Worm (Caenorhabditis elegans) whole organism, young adult: ENCODE data around the gene hmgr-1.

Experiments
- B0035.1 ChIP-seq: sonication (generic microtip); optimal IDR thresholded peaks from 2 replicates; lab custom pipeline; 2016; ENCODE audit warnings: missing genetic modification characterization, mild to moderate bottlenecking, missing compliant biosample characterization, missing genotype, missing genetic modification reagents
- B0336.3 ChIP-seq: fragments of 200-800 bp; sonication (Bioruptor generic); IDR thresholded peaks from 2 replicates; pipeline ENCODE4 v1.3.6; 2022; ENCODE audit warnings: missing genetic modification characterization, missing compliant biosample characterization
- F52B5.7 ChIP-seq: sonication (generic microtip); optimal IDR thresholded peaks from 2 replicates; lab custom pipeline; 2016; ENCODE audit warnings: mild to moderate bottlenecking, missing genetic modification characterization, missing compliant biosample characterization
- F57A8.1 ChIP-seq: fragments of 200-800 bp; sonication (Bioruptor generic); optimal IDR thresholded peaks from 2 replicates; lab custom pipeline; 2018; ENCODE audit warnings: mild to moderate bottlenecking, missing genetic modification characterization, moderate library complexity, missing compliant biosample characterization
- K12H6.12 ChIP-seq: fragments of 200-800 bp; sonication (Bioruptor generic); optimal IDR thresholded peaks from 2 replicates; lab custom pipeline; 2018; ENCODE audit warnings: mild to moderate bottlenecking, missing genetic modification characterization, missing compliant biosample characterization
- T26A5.8 ChIP-seq: sonication (generic microtip); optimal IDR thresholded peaks from 2 replicates; lab custom pipeline; 2016; ENCODE audit warnings: missing genetic modification characterization, missing compliant biosample characterization
- Y53F4B.3 ChIP-seq: fragments of 200-800 bp; sonication (Bioruptor generic); IDR thresholded peaks from 2 replicates; pipeline ENCODE4 v1.3.6; 2022; ENCODE audit warnings: missing genetic modification reagents, missing genetic modification characterization, missing compliant biosample characterization
- Y53G8AR.9 ChIP-seq: fragments of 200-800 bp; sonication (Bioruptor generic); conservative IDR thresholded peaks from 2 replicates; pipeline ENCODE4 v1.3.6; 2022; ENCODE audit warnings: missing genetic modification reagents, missing genetic modification characterization, missing compliant biosample characterization
- ama-1 ChIP-seq, 3 experiments: fragments of 150-350 bp in 1 of 3; sonication (generic microtip) in 2 of 3; optimal IDR thresholded peaks; 2 replicates each; lab custom pipeline; 2014 to 2018; ENCODE audit warnings: missing biosample characterization in 2 of 3, missing genetic modification characterization in 2 of 3, missing genetic modification reagents in 2 of 3
- aptf-2 ChIP-seq: fragments of 200-800 bp; sonication (Bioruptor generic); conservative IDR thresholded peaks from 2 replicates; pipeline ENCODE4 v1.3.6; 2022; ENCODE audit warnings: missing genetic modification reagents, missing genetic modification characterization, missing compliant biosample characterization
- athp-1 ChIP-seq: sonication (generic microtip); optimal IDR thresholded peaks from 2 replicates; lab custom pipeline; 2017; ENCODE audit warnings: mild to moderate bottlenecking, missing genetic modification characterization, missing compliant biosample characterization
- cebp-1 ChIP-seq, 2 experiments: fragments of 200-800 bp in 1 of 2; sonication (Bioruptor generic) in 1 of 2; sonication (generic microtip) in 1 of 2; IDR thresholded peaks in 1 of 2; optimal IDR thresholded peaks in 1 of 2; 2 replicates each; pipeline versions ENCODE4 v1.3.6 to Lab custom; 2017 to 2022; ENCODE audit warnings: missing compliant biosample characterization in 2 of 2, missing genetic modification characterization in 2 of 2, mild to moderate bottlenecking in 1 of 2, missing genetic modification reagents in 1 of 2, moderate library complexity in 1 of 2
- ceh-27 ChIP-seq: fragments of 200-800 bp; sonication (Bioruptor generic); optimal IDR thresholded peaks from 2 replicates; lab custom pipeline; 2018; ENCODE audit warnings: mild to moderate bottlenecking, missing genetic modification characterization, moderate library complexity, missing compliant biosample characterization
- ceh-40 ChIP-seq: fragments of 200-800 bp; sonication (Bioruptor generic); IDR thresholded peaks from 2 replicates; pipeline ENCODE4 v1.3.6; 2022; ENCODE audit warnings: missing genetic modification characterization, missing compliant biosample characterization
- ceh-79 ChIP-seq: sonication (generic microtip); optimal IDR thresholded peaks from 2 replicates; lab custom pipeline; 2017; ENCODE audit warnings: mild to moderate bottlenecking, missing genetic modification characterization, missing compliant biosample characterization
- chd-7 ChIP-seq: sonication (generic microtip); optimal IDR thresholded peaks from 2 replicates; lab custom pipeline; 2016; ENCODE audit warnings: mild to moderate bottlenecking, missing genetic modification characterization, moderate library complexity, missing compliant biosample characterization
- egl-44 ChIP-seq: fragments of 200-800 bp; sonication (Bioruptor generic); IDR thresholded peaks from 2 replicates; pipeline ENCODE4 v1.3.6; 2022; ENCODE audit warnings: missing genetic modification reagents, missing genetic modification characterization, missing compliant biosample characterization
- him-1 ChIP-seq: sonication (generic microtip); optimal IDR thresholded peaks from 2 replicates; lab custom pipeline; 2016; ENCODE audit warnings: missing genotype, missing genetic modification reagents, missing genetic modification characterization, missing compliant biosample characterization
- hlh-12 ChIP-seq: sonication (generic microtip); optimal IDR thresholded peaks from 2 replicates; lab custom pipeline; 2016; ENCODE audit warnings: missing genetic modification characterization, missing compliant biosample characterization
- hmg-1.2 ChIP-seq: fragments of 200-800 bp; sonication (Bioruptor generic); IDR thresholded peaks from 2 replicates; pipeline ENCODE4 v1.3.6; 2022; ENCODE audit warnings: missing genetic modification reagents, missing genetic modification characterization, missing compliant biosample characterization
- let-526 ChIP-seq: fragments of 200-800 bp; sonication (Bioruptor generic); IDR thresholded peaks from 2 replicates; pipeline ENCODE4 v1.3.6; 2022; ENCODE audit warnings: missing genetic modification reagents, missing genetic modification characterization, missing compliant biosample characterization
- lin-26 ChIP-seq: fragments of 200-800 bp; sonication (Bioruptor generic); IDR thresholded peaks from 2 replicates; pipeline ENCODE4 v1.3.6; 2022; ENCODE audit warnings: missing genetic modification reagents, missing genetic modification characterization, missing compliant biosample characterization
- lin-35 ChIP-seq, 3 experiments: fragments of 150-350 bp in 2 of 3; sonication (generic microtip) in 1 of 3; optimal IDR thresholded peaks; 2 replicates each; lab custom pipeline; 2014 to 2018; ENCODE audit warnings: missing biosample characterization in 3 of 3, missing genetic modification characterization in 3 of 3, missing genetic modification reagents in 3 of 3
- madf-6 ChIP-seq: fragments of 200-800 bp; sonication (Bioruptor generic); IDR thresholded peaks from 2 replicates; pipeline ENCODE4 v1.3.6; 2022; ENCODE audit warnings: missing genetic modification reagents, missing genetic modification characterization, missing compliant biosample characterization
- mes-4 ChIP-seq: sonication (generic microtip); optimal IDR thresholded peaks from 2 replicates; lab custom pipeline; 2016; ENCODE audit warnings: missing genotype, missing genetic modification characterization, missing compliant biosample characterization
- mxl-1 ChIP-seq: sonication (generic microtip); optimal IDR thresholded peaks from 2 replicates; lab custom pipeline; 2016; ENCODE audit warnings: missing genetic modification characterization, missing compliant biosample characterization
- nhr-179 ChIP-seq: sonication (generic microtip); optimal IDR thresholded peaks from 2 replicates; lab custom pipeline; 2016; ENCODE audit warnings: mild to moderate bottlenecking, missing genetic modification characterization, missing compliant biosample characterization
- nhr-27 ChIP-seq: fragments of 200-800 bp; sonication (Bioruptor generic); optimal IDR thresholded peaks from 2 replicates; lab custom pipeline; 2018; ENCODE audit warnings: mild to moderate bottlenecking, missing genetic modification characterization, moderate library complexity, missing compliant biosample characterization
- nhr-80 ChIP-seq: sonication (generic microtip); optimal IDR thresholded peaks from 2 replicates; lab custom pipeline; 2016; ENCODE audit warnings: missing genetic modification characterization, missing compliant biosample characterization
- pbrm-1 ChIP-seq: fragments of 200-800 bp; sonication (Bioruptor generic); IDR thresholded peaks from 2 replicates; pipeline ENCODE4 v1.3.6; 2022; ENCODE audit warnings: missing genetic modification reagents, missing genetic modification characterization, missing compliant biosample characterization
- rpc-1 ChIP-seq, 2 experiments: fragments of 150-350 bp in 1 of 2; sonication (generic microtip) in 1 of 2; optimal IDR thresholded peaks; 2 replicates each; lab custom pipeline; 2014 to 2018; ENCODE audit warnings: missing biosample characterization in 1 of 2, missing genetic modification characterization in 1 of 2, missing genetic modification reagents in 1 of 2, missing genotype in 1 of 2
- snpc-1.3 ChIP-seq: sonication (generic microtip); optimal IDR thresholded peaks from 2 replicates; lab custom pipeline; 2017; ENCODE audit warnings: missing genetic modification characterization, mild to moderate bottlenecking, missing compliant biosample characterization, antibody characterized with exemption, moderate library complexity, missing genotype, missing genetic modification reagents; ENCODE audit not compliant: insufficient read depth
- snpc-3.4 ChIP-seq: sonication (generic microtip); optimal IDR thresholded peaks from 2 replicates; lab custom pipeline; 2017; ENCODE audit warnings: missing genetic modification characterization, mild to moderate bottlenecking, missing compliant biosample characterization, antibody characterized with exemption, moderate library complexity, missing genotype, missing genetic modification reagents
- tbp1 ChIP-seq: fragments of 200-800 bp; sonication (Bioruptor generic); optimal IDR thresholded peaks from 2 replicates; lab custom pipeline; 2018; ENCODE audit warnings: mild to moderate bottlenecking, missing genetic modification characterization, missing compliant biosample characterization
- ztf-22 ChIP-seq: fragments of 200-800 bp; sonication (Bioruptor generic); optimal IDR thresholded peaks from 2 replicates; lab custom pipeline; 2018; ENCODE audit warnings: mild to moderate bottlenecking, missing genetic modification characterization, moderate library complexity, missing compliant biosample characterization
- ztf-25 ChIP-seq: fragments of 200-800 bp; sonication (Bioruptor generic); IDR thresholded peaks from 2 replicates; pipeline ENCODE4 v1.3.6; 2022; ENCODE audit warnings: missing genetic modification reagents, missing genetic modification characterization, missing compliant biosample characterization
- ztf-26 ChIP-seq: sonication (generic microtip); optimal IDR thresholded peaks from 2 replicates; lab custom pipeline; 2017; ENCODE audit warnings: missing genetic modification characterization, missing compliant biosample characterization
- ztf-3 ChIP-seq: fragments of 200-800 bp; sonication (Bioruptor generic); optimal IDR thresholded peaks from 2 replicates; lab custom pipeline; 2018; ENCODE audit warnings: mild to moderate bottlenecking, missing genetic modification characterization, missing compliant biosample characterization
- ztf-6 ChIP-seq: fragments of 200-800 bp; sonication (Bioruptor generic); IDR thresholded peaks from 2 replicates; pipeline ENCODE4 v1.3.6; 2022; ENCODE audit warnings: missing genetic modification reagents, missing genetic modification characterization, missing compliant biosample characterization

hmgr-1 gene

ce11 chrIII:7369394-7370024 lies 10.2 kb downstream of the hmgr-1 start (continued):
- TF ChIP-seq ama-1 (optimal IDR thresholded peaks at IDR 0.05; lab: Kevin White, UChicago) (peak; percentile 41), ama-1 (GFP tag; optimal IDR thresholded peaks at IDR 0.05; lab: Kevin White, UChicago) (no peak), egl-44 (GFP tag; lab: Robert Waterston, UW) (no peak), ceh-40 (0 out of 2 replicates have a peak, but pooled peaks have one; percentile 9), ceh-27 (GFP tag; lab: Kevin White, UChicago) (no peak), snpc-3.4 (tag; lab: Kevin White, UChicago) (no peak), F52B5.7 (no peak), lin-26 (GFP tag; lab: Robert Waterston, UW) (peak; percentile 14; the same call in 1 of the 2 replicates)

- no peak for TF ChIP-seq ztf-22 (GFP tag; lab: Kevin White, UChicago)
- no peak for TF ChIP-seq madf-6 (GFP tag; lab: Robert Waterston, UW)
- TF ChIP-seq tbp1, result peak; percentile 25
Observed at ce11 chrIII:7370569-7370968, 11.3 kb downstream of the hmgr-1 start.

- TF ChIP-seq ztf-22 (GFP tag; lab: Kevin White, UChicago) (no peak), ztf-25 (no peak), ztf-26 (tag; lab: Kevin White, UChicago) (no peak), F57A8.1 (GFP tag; lab: Kevin White, UChicago) (no peak), let-526 (GFP tag; lab: Robert Waterston, UW) (no peak), snpc-1.3 (tag; lab: Kevin White, UChicago) (no peak), B0035.1 (no peak), lin-26 (GFP tag; lab: Robert Waterston, UW) (no peak), him-1 (tag; lab: Kevin White, UChicago) (no peak), mes-4 (tag; lab: Kevin White, UChicago) (no peak), lin-35 (GFP tag; optimal IDR thresholded peaks at IDR 0.05; lab: Kevin White, UChicago) (no peak), nhr-27 (tag; lab: Kevin White, UChicago) (no peak), ztf-6 (GFP tag; lab: Robert Waterston, UW) (no peak), nhr-179 (tag; lab: Kevin White, UChicago) (no peak), K12H6.12 (tag; lab: Kevin White, UChicago) (no peak), ama-1 (optimal IDR thresholded peaks at IDR 0.05; lab: Kevin White, UChicago) (no peak), ama-1 (GFP tag; optimal IDR thresholded peaks at IDR 0.05; lab: Kevin White, UChicago) (no peak), aptf-2 (GFP tag; lab: Robert Waterston, UW) (no peak), hmg-1.2 (GFP tag; lab: Robert Waterston, UW) (no peak), rpc-1 (optimal IDR thresholded peaks at IDR 0.05; lab: Kevin White, UChicago) (no peak), rpc-1 (tag; optimal IDR thresholded peaks at IDR 0.05; lab: Kevin White, UChicago) (no peak), chd-7 (tag; lab: Kevin White, UChicago) (no peak)
Observed at ce11 chrIII:7373802-7374435, 14.6 kb downstream of the hmgr-1 start.

- TF ChIP-seq snpc-1.3 (tag; lab: Kevin White, UChicago) (no peak), nhr-80 (tag; lab: Kevin White, UChicago) (no peak), snpc-3.4 (tag; lab: Kevin White, UChicago) (no peak), ama-1 (optimal IDR thresholded peaks at IDR 0.05; lab: Kevin White, UChicago) (peak; percentile 50), ama-1 (GFP tag; optimal IDR thresholded peaks at IDR 0.05; lab: Kevin White, UChicago) (no peak), mxl-1 (tag; lab: Kevin White, UChicago) (no peak), athp-1 (tag; lab: Kevin White, UChicago) (no peak), B0336.3 (GFP tag; lab: Robert Waterston, UW) (no peak), ztf-3 (no peak), Y53F4B.3 (GFP tag; lab: Robert Waterston, UW) (no peak), hlh-12 (tag; lab: Kevin White, UChicago) (no peak), B0035.1 (no peak), ceh-79 (tag; lab: Kevin White, UChicago) (no peak), pbrm-1 (0 out of 2 replicates have a peak, but pooled peaks have one; percentile 6), T26A5.8 (tag; lab: Kevin White, UChicago) (no peak), tbp1 (peak; percentile 6), him-1 (tag; lab: Kevin White, UChicago) (no peak), cebp-1 (GFP tag; IDR thresholded peaks at IDR 0.05; lab: Robert Waterston, UW) (no peak), cebp-1 (tag; optimal IDR thresholded peaks at IDR 0.05; lab: Kevin White, UChicago) (no peak), Y53G8AR.9 (GFP tag; lab: Robert Waterston, UW) (no peak)
Observed at ce11 chrIII:7374681-7375271, 15.5 kb downstream of the hmgr-1 start, which contains the start of gene mml-1. Gene mml-1, minus strand, starts transcription at chrIII:7374731.
